Fruit fly (Drosophila melanogaster) whole organism, embryonic: Measurements from ENCODE around the gene endos.

Experiments
- CG10366 ChIP-seq: fragments of 200-800 bp; sonication (Bioruptor generic); IDR thresholded peaks from 2 replicates; pipeline ENCODE4 v1.3.6; 2022; ENCODE audit warnings: missing biosample characterization, missing genetic modification characterization
- CG10979 ChIP-seq: fragments of 200-800 bp; sonication (Bioruptor generic); optimal IDR thresholded peaks from 2 replicates; lab custom pipeline; 2018; ENCODE audit warnings: missing biosample characterization, mild to moderate bottlenecking, missing genetic modification characterization, moderate library complexity
- CG12219 ChIP-seq: fragments of 200-800 bp; sonication (Bioruptor generic); optimal IDR thresholded peaks from 3 replicates; lab custom pipeline; 2018; ENCODE audit warnings: missing biosample characterization, mild to moderate bottlenecking, missing genetic modification characterization
- CG12391 ChIP-seq: fragments of 200-800 bp; sonication (Bioruptor generic); optimal IDR thresholded peaks from 3 replicates; lab custom pipeline; 2018; ENCODE audit warnings: missing biosample characterization, mild to moderate bottlenecking, missing genetic modification characterization, moderate library complexity
- CG13424 ChIP-seq: fragments of 200-800 bp; sonication (Bioruptor generic); optimal IDR thresholded peaks from 2 replicates; lab custom pipeline; 2019; ENCODE audit warnings: missing biosample characterization, mild to moderate bottlenecking, missing genetic modification characterization, moderate library complexity
- CG15011 ChIP-seq: fragments of 200-800 bp; sonication (Bioruptor generic); optimal IDR thresholded peaks from 3 replicates; lab custom pipeline; 2018; ENCODE audit warnings: missing biosample characterization, mild to moderate bottlenecking, missing genetic modification characterization
- CG1647 ChIP-seq: fragments of 200-800 bp; sonication (Bioruptor generic); optimal IDR thresholded peaks from 3 replicates; lab custom pipeline; 2016; ENCODE audit warnings: missing biosample characterization, missing genetic modification characterization
- CG1832 ChIP-seq: fragments of 200-800 bp; sonication (Bioruptor generic); optimal IDR thresholded peaks from 2 replicates; lab custom pipeline; 2017; ENCODE audit warnings: missing biosample characterization, mild to moderate bottlenecking, missing genetic modification characterization, inconsistent platforms
- CG30020 ChIP-seq: fragments of 200-800 bp; optimal IDR thresholded peaks from 2 replicates; lab custom pipeline; 2019; ENCODE audit warnings: missing biosample characterization, mild to moderate bottlenecking, missing genetic modification characterization, moderate library complexity
- CG34376 ChIP-seq: fragments of 200-800 bp; sonication (Bioruptor generic); optimal IDR thresholded peaks from 2 replicates; lab custom pipeline; 2018; ENCODE audit warnings: missing biosample characterization, mild to moderate bottlenecking, missing genetic modification characterization
- CG4282 ChIP-seq: fragments of 200-800 bp; sonication (Bioruptor generic); optimal IDR thresholded peaks from 2 replicates; lab custom pipeline; 2016; ENCODE audit warnings: missing biosample characterization, missing genetic modification characterization
- CG4424 ChIP-seq: fragments of 200-800 bp; sonication (Bioruptor generic); optimal IDR thresholded peaks from 3 replicates; lab custom pipeline; 2016; ENCODE audit warnings: missing biosample characterization, missing genetic modification characterization
- CG6683 ChIP-seq: fragments of 200-800 bp; sonication (Bioruptor generic); optimal IDR thresholded peaks from 2 replicates; lab custom pipeline; 2017; ENCODE audit warnings: missing biosample characterization, mild to moderate bottlenecking, missing genetic modification characterization, missing genetic modification reagents
- CG8290 ChIP-seq, 3 experiments: fragments of 200-800 bp; sonication (Bioruptor generic); optimal IDR thresholded peaks; 2 replicates each; lab custom pipeline; 2016 to 2019; ENCODE audit warnings: missing biosample characterization in 3 of 3, missing genetic modification characterization in 3 of 3, mild to moderate bottlenecking in 2 of 3, moderate library complexity in 1 of 3
- CG9215 ChIP-seq: fragments of 200-800 bp; sonication (Bioruptor generic); IDR thresholded peaks from 2 replicates; pipeline ENCODE4 v1.3.6; 2022; ENCODE audit warnings: missing biosample characterization, missing genetic modification characterization
- CG9797 ChIP-seq: fragments of 200-800 bp; sonication (Bioruptor generic); optimal IDR thresholded peaks from 3 replicates; lab custom pipeline; 2018; ENCODE audit warnings: missing biosample characterization, mild to moderate bottlenecking, missing genetic modification characterization
- CHES-1-like ChIP-seq: fragments of 200-800 bp; sonication (Bioruptor generic); optimal IDR thresholded peaks from 2 replicates; lab custom pipeline; 2016; ENCODE audit warnings: missing biosample characterization, missing genetic modification characterization
- CrebB ChIP-seq: fragments of 200-800 bp; sonication (Bioruptor generic); optimal IDR thresholded peaks from 3 replicates; lab custom pipeline; 2018; ENCODE audit warnings: missing biosample characterization, mild to moderate bottlenecking, missing genetic modification characterization
- D ChIP-seq, 2 experiments: fragments of 200-800 bp in 1 of 2; fragments of >200 bp in 1 of 2; sonication (Bioruptor generic) in 1 of 2; optimal IDR thresholded peaks; 2 replicates in 1 of 2; 3 replicates in 1 of 2; lab custom pipeline; 2017; ENCODE audit warnings: mild to moderate bottlenecking in 1 of 2, missing biosample characterization in 1 of 2, missing genetic modification characterization in 1 of 2, missing genetic modification reagents in 1 of 2
- D19A ChIP-seq: fragments of 200-800 bp; optimal IDR thresholded peaks from 3 replicates; lab custom pipeline; 2019; ENCODE audit warnings: missing biosample characterization, mild to moderate bottlenecking, missing genetic modification characterization, moderate library complexity
- Drgx ChIP-seq: fragments of 200-800 bp; sonication (Bioruptor generic); IDR thresholded peaks from 2 replicates; pipeline ENCODE4 v1.3.6; 2022; ENCODE audit warnings: missing biosample characterization, missing genetic modification characterization
- Hmx ChIP-seq: fragments of 200-800 bp; sonication (Bioruptor generic); optimal IDR thresholded peaks from 2 replicates; lab custom pipeline; 2016; ENCODE audit warnings: missing biosample characterization, missing genetic modification characterization
- Hr78 ChIP-seq, 2 experiments: fragments of 200-800 bp in 1 of 2; fragments of >200 bp in 1 of 2; sonication (Bioruptor generic) in 1 of 2; optimal IDR thresholded peaks; 2 replicates each; lab custom pipeline; 2017 to 2019; ENCODE audit warnings: missing biosample characterization in 2 of 2, missing genetic modification characterization in 2 of 2, mild to moderate bottlenecking in 1 of 2, moderate library complexity in 1 of 2
- Hsf ChIP-seq: fragments of 200-800 bp; sonication (Bioruptor generic); optimal IDR thresholded peaks from 3 replicates; lab custom pipeline; 2016; ENCODE audit warnings: missing biosample characterization, missing genetic modification characterization
- Jarid2 ChIP-seq: fragments of 200-800 bp; sonication (Bioruptor generic); optimal IDR thresholded peaks from 3 replicates; lab custom pipeline; 2017; ENCODE audit warnings: mild to moderate bottlenecking, missing biosample characterization, missing genetic modification reagents, missing genetic modification characterization
- Mes4 ChIP-seq: fragments of 200-800 bp; sonication (Bioruptor generic); optimal IDR thresholded peaks from 2 replicates; lab custom pipeline; 2016; ENCODE audit warnings: missing biosample characterization, missing genetic modification characterization
- Pdp1 ChIP-seq, 2 experiments: fragments of 200-800 bp; sonication (Bioruptor generic); optimal IDR thresholded peaks; 3 replicates each; lab custom pipeline; 2016; ENCODE audit warnings: missing biosample characterization in 2 of 2, missing genetic modification characterization in 2 of 2, mild to moderate bottlenecking in 1 of 2, moderate library complexity in 1 of 2
- Sin3A ChIP-seq: fragments of >200 bp; optimal IDR thresholded peaks from 2 replicates; lab custom pipeline; 2018
- Sry-β ChIP-seq: fragments of 200-800 bp; sonication (Bioruptor generic); optimal IDR thresholded peaks from 2 replicates; lab custom pipeline; 2018; ENCODE audit warnings: missing biosample characterization, mild to moderate bottlenecking, missing genetic modification characterization, moderate library complexity
- Trl ChIP-seq, 3 experiments: fragments of >200 bp in 2 of 3; fragments of 200-800 bp in 1 of 3; sonication (Bioruptor generic) in 1 of 3; optimal IDR thresholded peaks; 2 replicates in 1 of 3; 3 replicates in 2 of 3; lab custom pipeline; 2016 to 2017; ENCODE audit warnings: missing biosample characterization in 1 of 3, missing genetic modification characterization in 1 of 3
- YL-1 ChIP-seq: fragments of 200-800 bp; sonication (Bioruptor generic); optimal IDR thresholded peaks from 3 replicates; lab custom pipeline; 2017; ENCODE audit warnings: missing biosample characterization, mild to moderate bottlenecking, missing genetic modification characterization
- abd-A ChIP-seq: fragments of 200-800 bp; sonication (Bioruptor generic); optimal IDR thresholded peaks from 3 replicates; lab custom pipeline; 2019; ENCODE audit warnings: missing biosample characterization, mild to moderate bottlenecking, missing genetic modification characterization, moderate library complexity
- bigmax ChIP-seq: fragments of 200-800 bp; sonication (Bioruptor generic); optimal IDR thresholded peaks from 2 replicates; lab custom pipeline; 2018; ENCODE audit warnings: missing biosample characterization, mild to moderate bottlenecking, missing genetic modification characterization
- btn ChIP-seq: fragments of 200-800 bp; sonication (Bioruptor generic); optimal IDR thresholded peaks from 2 replicates; lab custom pipeline; 2016; ENCODE audit warnings: missing biosample characterization, missing genetic modification characterization
- ham ChIP-seq: fragments of 200-800 bp; sonication (Bioruptor generic); IDR thresholded peaks from 2 replicates; pipeline ENCODE4 v1.3.6; 2022; ENCODE audit warnings: missing biosample characterization, missing genetic modification characterization
- her ChIP-seq: fragments of 200-800 bp; sonication (Bioruptor generic); optimal IDR thresholded peaks from 2 replicates; lab custom pipeline; 2016; ENCODE audit warnings: missing biosample characterization, missing genetic modification characterization
- jumu ChIP-seq: fragments of 200-800 bp; sonication (Bioruptor generic); optimal IDR thresholded peaks from 3 replicates; lab custom pipeline; 2016; ENCODE audit warnings: missing biosample characterization, missing genetic modification characterization
- klu ChIP-seq: fragments of 200-800 bp; sonication (Bioruptor generic); IDR thresholded peaks from 2 replicates; pipeline ENCODE4 v1.3.6; 2022; ENCODE audit warnings: missing biosample characterization, missing genetic modification characterization
- lab ChIP-seq: fragments of 200-800 bp; sonication (Bioruptor generic); optimal IDR thresholded peaks from 3 replicates; lab custom pipeline; 2017; ENCODE audit warnings: missing biosample characterization, missing genetic modification characterization, mild to moderate bottlenecking, moderate library complexity, missing genetic modification reagents
- lov ChIP-seq, 2 experiments: fragments of 200-800 bp in 1 of 2; fragments of >200 bp in 1 of 2; sonication (Bioruptor generic) in 1 of 2; IDR thresholded peaks in 1 of 2; optimal IDR thresholded peaks in 1 of 2; 2 replicates in 1 of 2; 3 replicates in 1 of 2; pipeline versions ENCODE4 v1.3.6 to Lab custom; 2017 to 2022; ENCODE audit warnings: missing biosample characterization in 1 of 2, missing genetic modification characterization in 1 of 2
- p53 ChIP-seq: fragments of 200-800 bp; sonication (Bioruptor generic); optimal IDR thresholded peaks from 2 replicates; lab custom pipeline; 2016; ENCODE audit warnings: missing biosample characterization, missing genetic modification characterization
- pros ChIP-seq: fragments of 200-800 bp; sonication (Bioruptor generic); optimal IDR thresholded peaks from 3 replicates; lab custom pipeline; 2019; ENCODE audit warnings: missing biosample characterization, mild to moderate bottlenecking, missing genetic modification characterization, moderate library complexity
- pzg ChIP-seq: fragments of 200-800 bp; sonication (Bioruptor generic); optimal IDR thresholded peaks from 3 replicates; lab custom pipeline; 2018; ENCODE audit warnings: missing biosample characterization, mild to moderate bottlenecking, missing genetic modification characterization, moderate library complexity
- ro ChIP-seq: fragments of 200-800 bp; sonication (Bioruptor generic); IDR thresholded peaks from 2 replicates; pipeline ENCODE4 v1.3.6; 2022; ENCODE audit warnings: missing biosample characterization, missing genetic modification characterization
- sens-2 ChIP-seq: fragments of 200-800 bp; sonication (Bioruptor generic); IDR thresholded peaks from 2 replicates; pipeline ENCODE4 v1.3.6; 2022; ENCODE audit warnings: missing biosample characterization, missing genetic modification characterization
- zen2 ChIP-seq: fragments of 200-800 bp; sonication (Bioruptor generic); IDR thresholded peaks from 3 replicates; pipeline ENCODE4 v1.3.6; 2022; ENCODE audit warnings: missing biosample characterization, missing genetic modification characterization; ENCODE audit not compliant: partially characterized antibody

Gene endos

DNA sequence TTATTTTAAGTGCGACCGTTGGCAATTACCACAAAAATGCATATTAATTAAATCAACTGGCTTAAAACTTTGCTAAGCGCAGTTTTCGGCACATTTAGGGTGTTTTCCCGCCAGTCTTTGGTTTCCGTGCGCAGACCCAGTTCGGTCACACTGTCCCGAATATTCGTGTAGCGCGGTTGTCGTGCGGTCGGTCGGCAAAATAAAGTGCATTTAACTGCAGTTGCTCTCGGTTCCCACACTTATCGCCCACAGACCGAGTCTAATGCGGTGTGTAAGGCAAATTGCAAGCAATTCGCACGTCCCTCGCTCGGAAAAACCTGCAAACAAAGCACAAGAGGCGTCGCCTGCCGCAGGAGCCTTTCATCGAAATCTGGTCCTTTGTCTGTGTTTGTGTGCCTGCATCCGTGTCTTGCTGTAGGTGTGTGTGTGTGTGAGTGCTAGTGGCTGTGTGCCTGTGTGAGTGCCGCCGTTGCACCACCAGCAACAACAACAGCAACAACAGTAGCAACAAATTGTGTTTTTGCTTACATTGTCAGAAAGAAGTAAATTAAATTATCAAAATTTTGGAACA lies 21.7 kb upstream of the endos start, which contains the start of the genes CG13484 and Frl (continued):
- TF ChIP-seq CG4424 (GFP tag; lab: Kevin White, UChicago) = peak; percentile 1
- peak; percentile 47 for TF ChIP-seq jumu (GFP tag; lab: Kevin White, UChicago)
- TF ChIP-seq lov (optimal IDR thresholded peaks at IDR 0.05; lab: Kevin White, UChicago) = no peak
- TF ChIP-seq lov (GFP tag; IDR thresholded peaks at IDR 0.05; lab: Robert Waterston, UW) = no peak
- peak; percentile 99 for TF ChIP-seq pzg
- peak; percentile 100 for TF ChIP-seq CG9797 (GFP tag; lab: Kevin White, UChicago)
- TF ChIP-seq CG6683 = peak; percentile 0
- TF ChIP-seq CG12219 (GFP tag; lab: Kevin White, UChicago) = peak; percentile 4
- TF ChIP-seq btn (GFP tag; lab: Kevin White, UChicago) = no peak
- TF ChIP-seq D (optimal IDR thresholded peaks at IDR 0.05; lab: Kevin White, UChicago) = peak; percentile 98
- no peak for TF ChIP-seq D (GFP tag; optimal IDR thresholded peaks at IDR 0.05; lab: Kevin White, UChicago)
- peak; percentile 82 for TF ChIP-seq Sin3A (lab: Kevin White, UChicago)
- TF ChIP-seq CG30020 (tag; lab: Kevin White, UChicago) = peak; percentile 35
- peak; percentile 12 for TF ChIP-seq bigmax (GFP tag; lab: Kevin White, UChicago)
- peak; percentile 1 for TF ChIP-seq Sry-β (GFP tag; lab: Kevin White, UChicago)
- TF ChIP-seq CG34376 (GFP tag; lab: Kevin White, UChicago) = peak; percentile 48
- peak; percentile 61 for TF ChIP-seq CG4282 (GFP tag; lab: Kevin White, UChicago)
- TF ChIP-seq Drgx (GFP tag; lab: Robert Waterston, UW) = peak; percentile 25; the same call in 1 of the 2 replicates
- TF ChIP-seq her (GFP tag; lab: Kevin White, UChicago) = peak; percentile 31
- peak; percentile 60 for TF ChIP-seq CrebB (tag; lab: Kevin White, UChicago)
- no peak for TF ChIP-seq zen2 (GFP tag; lab: Robert Waterston, UW)
- TF ChIP-seq CG13424 (tag; lab: Kevin White, UChicago) = peak; percentile 34
- TF ChIP-seq Jarid2 (GFP tag; lab: Kevin White, UChicago) = peak; percentile 91
- no peak for TF ChIP-seq Hmx
- TF ChIP-seq klu (GFP tag; lab: Robert Waterston, UW) = no peak

DNA sequence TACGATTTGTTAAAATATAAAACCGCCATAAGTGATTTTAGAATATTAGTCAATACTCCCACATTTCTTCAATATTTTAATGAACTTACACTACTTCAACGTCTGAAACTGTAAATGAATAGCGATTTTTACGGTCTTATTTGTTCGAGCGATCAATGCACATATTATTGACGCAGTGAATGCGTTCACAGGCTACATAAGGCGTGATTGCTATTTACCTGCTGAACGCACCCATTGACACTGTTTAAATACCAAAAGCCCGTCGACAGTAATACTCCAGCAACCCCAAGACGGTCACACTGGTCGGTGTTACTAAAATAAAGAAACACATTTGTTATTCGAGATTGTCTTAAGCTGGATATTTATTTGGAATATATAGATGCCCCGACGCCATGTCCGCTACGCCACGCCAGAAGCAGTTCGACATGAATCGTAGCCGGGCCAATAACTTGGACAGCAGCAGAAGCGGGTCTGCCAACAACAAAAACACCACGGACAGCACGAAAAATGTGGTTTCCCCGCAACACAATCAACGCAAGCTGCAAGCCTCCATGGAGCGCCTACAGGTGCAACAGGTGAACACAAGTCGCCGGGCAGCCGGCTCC lies 19.5 kb upstream of the endos start, which contains the start of gene CG6833:
Gene CG6833 (plus strand): TSS at position 263 of the 605 bp plus-strand sequence.
- TF ChIP-seq CG9215 (GFP tag; lab: Robert Waterston, UW) (peak; percentile 68), ro (GFP tag; lab: Robert Waterston, UW) (no peak), CG10979 (tag; lab: Kevin White, UChicago) (peak; percentile 53), CG8290 (GFP tag; optimal IDR thresholded peaks at IDR 0.05; lab: Kevin White, UChicago) (peak; percentile 65), CG8290 (tag; optimal IDR thresholded peaks at IDR 0.05; lab: Kevin White, UChicago) (peak in 1 of 2 experiments; percentile 92), Mes4 (peak; percentile 11), abd-A (tag; lab: Kevin White, UChicago) (no peak), lab (GFP tag; lab: Kevin White, UChicago) (peak; percentile 74), CG1832 (GFP tag; lab: Kevin White, UChicago) (no peak), Hsf (peak; percentile 79), p53 (peak; percentile 16), CG10366 (GFP tag; lab: Robert Waterston, UW) (peak; percentile 82), CG15011 (GFP tag; lab: Kevin White, UChicago) (no peak), ham (GFP tag; lab: Robert Waterston, UW) (0 out of 2 replicates have a peak, but pooled peaks have one; percentile 15), Jarid2 (GFP tag; lab: Kevin White, UChicago) (no peak), CG12391 (tag; lab: Kevin White, UChicago) (peak; percentile 51), CHES-1-like (peak; percentile 77), CG1647 (peak; percentile 84), sens-2 (GFP tag; lab: Robert Waterston, UW) (peak; percentile 56), Pdp1 (GFP tag; optimal IDR thresholded peaks at IDR 0.05; lab: Kevin White, UChicago) (peak; percentile 72 to 73), Hr78 (GFP tag; optimal IDR thresholded peaks at IDR 0.05; lab: Kevin White, UChicago) (no peak), pros (GFP tag; lab: Kevin White, UChicago) (no peak), D19A (tag; lab: Kevin White, UChicago) (peak; percentile 8), Trl (optimal IDR thresholded peaks at IDR 0.05; lab: Kevin White, UChicago) (no peak), Trl (GFP tag; optimal IDR thresholded peaks at IDR 0.05; lab: Kevin White, UChicago) (peak; percentile 76), YL-1 (peak; percentile 7)
